Worm (Caenorhabditis elegans) whole organism, L1 larva: ENCODE results near the gene glb-13.
A peak's percentile ranks its signal among the peaks of the same experiment; 100 is the strongest.

Experiments used
- fkh-10 ChIP-seq: sonication (generic microtip); optimal IDR thresholded peaks from 2 replicates; lab custom pipeline; 2017; ENCODE audit warnings: missing biosample characterization, missing genetic modification reagents, missing genetic modification characterization
- tbx-2 ChIP-seq: sonication (generic microtip); optimal IDR thresholded peaks from 2 replicates; lab custom pipeline; 2016; ENCODE audit warnings: missing genetic modification characterization, missing compliant biosample characterization
- unc-62 ChIP-seq: fragments of 150-350 bp; optimal IDR thresholded peaks from 2 replicates; lab custom pipeline; 2014; ENCODE audit warnings: missing biosample characterization, missing genetic modification reagents, missing genetic modification characterization

- no peak for TF ChIP-seq fkh-10
- peak; percentile 26 for TF ChIP-seq tbx-2 (tag; lab: Kevin White, UChicago)
- TF ChIP-seq unc-62 (GFP tag; lab: Kevin White, UChicago), result no peak
Measured at ce11 chrX:12367498-12367897, 10.7 kb downstream of the glb-13 start.
